Worm (Caenorhabditis elegans) whole organism, L1 larva: ENCODE measurements around the gene str-188.

Source experiments
- lin-13 ChIP-seq: fragments of 150-350 bp; optimal IDR thresholded peaks from 2 replicates; lab custom pipeline; 2014; ENCODE audit warnings: missing biosample characterization, missing genetic modification reagents, missing genetic modification characterization
- mab-9 ChIP-seq: fragments of 200-800 bp; sonication (Bioruptor generic); IDR thresholded peaks from 2 replicates; pipeline ENCODE4 v1.3.6; 2022; ENCODE audit warnings: missing genetic modification reagents, missing genetic modification characterization, missing compliant biosample characterization

- TF ChIP-seq lin-13 (GFP tag; lab: Kevin White, UChicago) (no peak), mab-9 (no peak)
Measured at ce11 chrV:9754459-9754858, 38.0 kb downstream of the str-188 start, which contains the start of gene F58E6.5.
